Fruit fly (Drosophila melanogaster) whole organism, prepupa: Measurements from ENCODE around the gene CG18170.

Experiments used
- Blimp-1 ChIP-seq: fragments of 200-800 bp; sonication (Bioruptor generic); optimal IDR thresholded peaks from 3 replicates; lab custom pipeline; 2017; ENCODE audit warnings: missing biosample characterization, missing genetic modification characterization, mild to moderate bottlenecking, moderate library complexity, missing genetic modification reagents
- CG10631 ChIP-seq: fragments of 200-800 bp; sonication (Bioruptor generic); optimal IDR thresholded peaks from 2 replicates; lab custom pipeline; 2016; ENCODE audit warnings: missing biosample characterization, missing genetic modification characterization
- CG11762 ChIP-seq: fragments of 200-800 bp; sonication (Bioruptor generic); optimal IDR thresholded peaks from 3 replicates; lab custom pipeline; 2016; ENCODE audit warnings: missing biosample characterization, missing genetic modification characterization; ENCODE audit not compliant: insufficient read depth
- CG11902 ChIP-seq: fragments of 200-800 bp; sonication (Bioruptor generic); optimal IDR thresholded peaks from 3 replicates; lab custom pipeline; 2016; ENCODE audit warnings: missing biosample characterization, missing genetic modification characterization
- CG3032 ChIP-seq: fragments of 200-800 bp; optimal IDR thresholded peaks from 2 replicates; lab custom pipeline; 2019; ENCODE audit warnings: missing biosample characterization, mild to moderate bottlenecking, missing genetic modification characterization, moderate library complexity
- CG31627 ChIP-seq: fragments of 200-800 bp; sonication (Bioruptor generic); optimal IDR thresholded peaks from 3 replicates; lab custom pipeline; 2016; ENCODE audit warnings: missing biosample characterization, missing genetic modification characterization
- CG32006 ChIP-seq: fragments of 200-800 bp; sonication (Bioruptor generic); optimal IDR thresholded peaks from 3 replicates; lab custom pipeline; 2017; ENCODE audit warnings: missing biosample characterization, mild to moderate bottlenecking, missing genetic modification characterization
- CG34406 ChIP-seq: fragments of 200-800 bp; sonication (Bioruptor generic); optimal IDR thresholded peaks from 3 replicates; lab custom pipeline; 2016; ENCODE audit warnings: missing biosample characterization, missing genetic modification characterization
- CG3919 ChIP-seq: fragments of 200-800 bp; sonication (Bioruptor generic); optimal IDR thresholded peaks from 3 replicates; lab custom pipeline; 2016; ENCODE audit warnings: missing biosample characterization, missing genetic modification characterization
- CG4318 ChIP-seq: fragments of 200-800 bp; sonication (Bioruptor generic); optimal IDR thresholded peaks from 3 replicates; lab custom pipeline; 2017; ENCODE audit warnings: missing biosample characterization, mild to moderate bottlenecking, missing genetic modification characterization
- CG6163 ChIP-seq: fragments of 200-800 bp; sonication (Bioruptor generic); IDR thresholded peaks from 3 replicates; pipeline ENCODE4 v1.3.6; 2022; ENCODE audit warnings: missing biosample characterization, missing genetic modification characterization
- CG6276 ChIP-seq: fragments of 200-800 bp; sonication (Bioruptor generic); optimal IDR thresholded peaks from 2 replicates; lab custom pipeline; 2017; ENCODE audit warnings: missing biosample characterization, mild to moderate bottlenecking, missing genetic modification characterization
- CG6808 ChIP-seq: fragments of 200-800 bp; sonication (Bioruptor generic); optimal IDR thresholded peaks from 3 replicates; lab custom pipeline; 2017; ENCODE audit warnings: missing biosample characterization, missing genetic modification characterization, mild to moderate bottlenecking, moderate library complexity, missing genetic modification reagents
- CG6854 ChIP-seq: fragments of 200-800 bp; sonication (Bioruptor generic); optimal IDR thresholded peaks from 2 replicates; lab custom pipeline; 2017; ENCODE audit warnings: missing biosample characterization, mild to moderate bottlenecking, missing genetic modification characterization
- CG8632 ChIP-seq: fragments of 200-800 bp; sonication (Bioruptor generic); optimal IDR thresholded peaks from 3 replicates; lab custom pipeline; 2016; ENCODE audit warnings: missing biosample characterization, missing genetic modification characterization
- CG9139 ChIP-seq: fragments of 200-800 bp; sonication (Bioruptor generic); optimal IDR thresholded peaks from 3 replicates; lab custom pipeline; 2017; ENCODE audit warnings: missing biosample characterization, mild to moderate bottlenecking, missing genetic modification characterization
- Eip78C ChIP-seq: fragments of 200-800 bp; sonication (Bioruptor generic); peaks from one replicate; lab custom pipeline; 2016; ENCODE audit warnings: missing biosample characterization, missing genetic modification characterization
- Eip93F ChIP-seq: fragments of 200-800 bp; sonication (Bioruptor generic); optimal IDR thresholded peaks from 2 replicates; lab custom pipeline; 2016; ENCODE audit warnings: missing biosample characterization, mild to moderate bottlenecking, missing genetic modification characterization
- Ets21C ChIP-seq: fragments of 200-800 bp; sonication (Bioruptor generic); optimal IDR thresholded peaks from 3 replicates; lab custom pipeline; 2016; ENCODE audit warnings: missing biosample characterization, missing genetic modification characterization
- Ets96B ChIP-seq: fragments of 200-800 bp; optimal IDR thresholded peaks from 2 replicates; lab custom pipeline; 2019; ENCODE audit warnings: missing biosample characterization, mild to moderate bottlenecking, missing genetic modification characterization, moderate library complexity
- Gug ChIP-seq: fragments of 200-800 bp; sonication (Bioruptor generic); IDR thresholded peaks from 2 replicates; pipeline ENCODE4 v1.3.6; 2022; ENCODE audit warnings: missing biosample characterization, missing genetic modification characterization
- Hr38 ChIP-seq: sonication (Bioruptor generic); optimal IDR thresholded peaks from 2 replicates; lab custom pipeline; 2016; ENCODE audit warnings: missing biosample characterization, missing genetic modification characterization
- Hr39 ChIP-seq: fragments of 200-800 bp; sonication (Bioruptor generic); optimal IDR thresholded peaks from 2 replicates; lab custom pipeline; 2016; ENCODE audit warnings: missing biosample characterization, missing genetic modification characterization
- Hr4 ChIP-seq: fragments of 200-800 bp; sonication (Bioruptor generic); optimal IDR thresholded peaks from 3 replicates; lab custom pipeline; 2016; ENCODE audit warnings: missing biosample characterization, missing genetic modification characterization
- Lpt ChIP-seq: fragments of 200-800 bp; sonication (Bioruptor generic); optimal IDR thresholded peaks from 3 replicates; lab custom pipeline; 2016; ENCODE audit warnings: missing biosample characterization, missing genetic modification characterization
- Met ChIP-seq: fragments of 200-800 bp; sonication (Bioruptor generic); optimal IDR thresholded peaks from 3 replicates; lab custom pipeline; 2016; ENCODE audit warnings: missing biosample characterization, missing genetic modification characterization
- OdsH ChIP-seq: fragments of 200-800 bp; sonication (Bioruptor generic); optimal IDR thresholded peaks from 3 replicates; lab custom pipeline; 2016; ENCODE audit warnings: missing biosample characterization, missing genetic modification characterization
- Smox ChIP-seq: fragments of 200-800 bp; sonication (Bioruptor generic); optimal IDR thresholded peaks from 3 replicates; lab custom pipeline; 2016; ENCODE audit warnings: missing biosample characterization, missing genetic modification characterization
- Sox102F ChIP-seq: fragments of 200-800 bp; sonication (Bioruptor generic); optimal IDR thresholded peaks from 2 replicates; lab custom pipeline; 2016; ENCODE audit warnings: missing biosample characterization, mild to moderate bottlenecking, missing genetic modification characterization
- Sox14 ChIP-seq: fragments of 200-800 bp; sonication (Bioruptor generic); optimal IDR thresholded peaks from 3 replicates; lab custom pipeline; 2016; ENCODE audit warnings: missing biosample characterization, missing genetic modification characterization
- acj6 ChIP-seq: fragments of 200-800 bp; sonication (Bioruptor generic); optimal IDR thresholded peaks from 3 replicates; lab custom pipeline; 2016; ENCODE audit warnings: missing biosample characterization, missing genetic modification characterization
- cyc ChIP-seq: fragments of 200-800 bp; sonication (Bioruptor generic); optimal IDR thresholded peaks from 3 replicates; lab custom pipeline; 2016; ENCODE audit warnings: missing biosample characterization, missing genetic modification characterization
- dsx ChIP-seq: fragments of 200-800 bp; optimal IDR thresholded peaks from 3 replicates; lab custom pipeline; 2019; ENCODE audit warnings: missing biosample characterization, mild to moderate bottlenecking, missing genetic modification characterization, moderate library complexity; ENCODE audit not compliant: poor library complexity, severe bottlenecking
- eg ChIP-seq: fragments of 200-800 bp; sonication (Bioruptor generic); IDR thresholded peaks from 3 replicates; pipeline ENCODE4 v1.3.6; 2022; ENCODE audit warnings: missing biosample characterization, missing genetic modification characterization
- fd85E ChIP-seq: fragments of 200-800 bp; sonication (Bioruptor generic); optimal IDR thresholded peaks from 3 replicates; lab custom pipeline; 2016; ENCODE audit warnings: missing biosample characterization, missing genetic modification characterization
- lz ChIP-seq: fragments of 200-800 bp; sonication (Bioruptor generic); optimal IDR thresholded peaks from 3 replicates; lab custom pipeline; 2016; ENCODE audit warnings: missing biosample characterization, missing genetic modification characterization
- net ChIP-seq: fragments of 200-800 bp; sonication (Bioruptor generic); optimal IDR thresholded peaks from 3 replicates; lab custom pipeline; 2016; ENCODE audit warnings: missing biosample characterization, missing genetic modification characterization
- pdm3 ChIP-seq: fragments of 200-800 bp; sonication (Bioruptor generic); optimal IDR thresholded peaks from 3 replicates; lab custom pipeline; 2016; ENCODE audit warnings: missing biosample characterization, missing genetic modification characterization
- ss ChIP-seq, 2 experiments: fragments of 200-800 bp; sonication (Bioruptor generic); optimal IDR thresholded peaks; 2 replicates in 1 of 2; 3 replicates in 1 of 2; lab custom pipeline; 2017 to 2018; ENCODE audit warnings: mild to moderate bottlenecking in 2 of 2, missing biosample characterization in 2 of 2, missing genetic modification characterization in 2 of 2, moderate library complexity in 1 of 2
- svp ChIP-seq: fragments of 200-800 bp; sonication (Bioruptor generic); peaks from one replicate; lab custom pipeline; 2016; ENCODE audit warnings: missing biosample characterization, missing genetic modification characterization
- topi ChIP-seq: fragments of 200-800 bp; sonication (Bioruptor generic); optimal IDR thresholded peaks from 3 replicates; lab custom pipeline; 2016; ENCODE audit warnings: missing biosample characterization, missing genetic modification characterization
- vri ChIP-seq: fragments of 200-800 bp; sonication (Bioruptor generic); optimal IDR thresholded peaks from 3 replicates; lab custom pipeline; 2016; ENCODE audit warnings: missing biosample characterization, mild to moderate bottlenecking, missing genetic modification characterization

CG18170 gene

dm6 chr3L:1568225-1569161, 34.3 kb upstream of the CG18170 start, which contains the start of gene CG7879 (continued):
- TF ChIP-seq dsx (GFP tag; lab: Kevin White, UChicago): peak; percentile 28
- TF ChIP-seq, all 60 proteins: peak for 22

dm6 chr3L:1569162-1569965, 33.4 kb upstream of the CG18170 start, which contains the start of gene Tmep:
Tmep (plus strand) TSS chr3L:1569181.
- TF ChIP-seq Eip78C (peak; percentile 57), CG9139 (no peak), ss (GFP tag; optimal IDR thresholded peaks at IDR 0.05; lab: Kevin White, UChicago) (peak in 1 of 2 experiments; percentile 22), Sox102F (GFP tag; lab: Kevin White, UChicago) (peak; percentile 28), Hr39 (GFP tag; lab: Kevin White, UChicago) (no peak), CG8632 (GFP tag; lab: Kevin White, UChicago) (peak; percentile 15), Eip93F (GFP tag; lab: Kevin White, UChicago) (peak; percentile 10), CG32006 (GFP tag; lab: Kevin White, UChicago) (no peak), svp (peak; percentile 98), CG34406 (GFP tag; lab: Kevin White, UChicago) (no peak), topi (GFP tag; lab: Kevin White, UChicago) (peak; percentile 3), CG3919 (peak; percentile 15), CG6276 (no peak), CG6854 (GFP tag; lab: Kevin White, UChicago) (no peak), CG11902 (GFP tag; lab: Kevin White, UChicago) (no peak), pdm3 (GFP tag; lab: Kevin White, UChicago) (no peak), CG6808 (GFP tag; lab: Kevin White, UChicago) (peak; percentile 9), eg (GFP tag; lab: Robert Waterston, UW) (peak; percentile 2; the same call in 1 of the 3 replicates), Hr38 (GFP tag; lab: Kevin White, UChicago) (no peak), CG4318 (GFP tag; lab: Kevin White, UChicago) (no peak), cyc (no peak), CG10631 (GFP tag; lab: Kevin White, UChicago) (no peak), CG6163 (no peak), Met (GFP tag; lab: Kevin White, UChicago) (no peak), lz (GFP tag; lab: Kevin White, UChicago) (no peak), OdsH (GFP tag; lab: Kevin White, UChicago) (no peak), CG31627 (GFP tag; lab: Kevin White, UChicago) (no peak), CG11762 (no peak), fd85E (GFP tag; lab: Kevin White, UChicago) (no peak), acj6 (GFP tag; lab: Kevin White, UChicago) (no peak), Ets96B (tag; lab: Kevin White, UChicago) (no peak), Blimp-1 (GFP tag; lab: Kevin White, UChicago) (no peak), vri (GFP tag; lab: Kevin White, UChicago) (peak; percentile 66), net (GFP tag; lab: Kevin White, UChicago) (no peak)

dm6 chr3L:1569966-1570276, 32.8 kb upstream of the CG18170 start:
- TF ChIP-seq Hr39 (GFP tag; lab: Kevin White, UChicago): no peak
- TF ChIP-seq CG6163: no peak; the same call in 2 of the 3 replicates
- TF ChIP-seq CG10631 (GFP tag; lab: Kevin White, UChicago): no peak
- no peak for TF ChIP-seq Hr4 (GFP tag; lab: Kevin White, UChicago)
- TF ChIP-seq Smox (GFP tag; lab: Kevin White, UChicago): no peak
- peak in 1 of 2 experiments; percentile 30 for TF ChIP-seq ss (GFP tag; optimal IDR thresholded peaks at IDR 0.05; lab: Kevin White, UChicago)
- TF ChIP-seq Ets21C (GFP tag; lab: Kevin White, UChicago): no peak
- TF ChIP-seq svp: peak; percentile 74
- TF ChIP-seq Gug (GFP tag; lab: Robert Waterston, UW): no peak
- no peak for TF ChIP-seq CG6808 (GFP tag; lab: Kevin White, UChicago)
- no peak for TF ChIP-seq Eip78C
- TF ChIP-seq cyc: no peak
- no peak for TF ChIP-seq fd85E (GFP tag; lab: Kevin White, UChicago)
- TF ChIP-seq Lpt (GFP tag; lab: Kevin White, UChicago): no peak
- TF ChIP-seq CG8632 (GFP tag; lab: Kevin White, UChicago): no peak
- no peak for TF ChIP-seq CG3032 (tag; lab: Kevin White, UChicago)
- TF ChIP-seq CG6854 (GFP tag; lab: Kevin White, UChicago): peak; percentile 57
- TF ChIP-seq Sox14 (GFP tag; lab: Kevin White, UChicago): peak; percentile 39
- no peak for TF ChIP-seq acj6 (GFP tag; lab: Kevin White, UChicago)
- TF ChIP-seq topi (GFP tag; lab: Kevin White, UChicago): no peak
- TF ChIP-seq CG9139: no peak
